Worm (Caenorhabditis elegans) whole organism, young adult: ENCODE results near the gene C27H6.9.
"Not testable (repeated sequence)": the region's sequence is repeated elsewhere in the genome, so short reads cannot be mapped to it uniquely, and the experiment has no call there.

Source experiments
- B0019.2 ChIP-seq: fragments of 200-800 bp; sonication (Bioruptor generic); conservative IDR thresholded peaks from 2 replicates; pipeline ENCODE4 v1.3.6; 2022; ENCODE audit warnings: missing genetic modification reagents, missing genetic modification characterization, missing compliant biosample characterization
- B0336.3 ChIP-seq: fragments of 200-800 bp; sonication (Bioruptor generic); IDR thresholded peaks from 2 replicates; pipeline ENCODE4 v1.3.6; 2022; ENCODE audit warnings: missing genetic modification characterization, missing compliant biosample characterization
- F10E7.11 ChIP-seq: sonication (generic microtip); optimal IDR thresholded peaks from 2 replicates; lab custom pipeline; 2017; ENCODE audit warnings: mild to moderate bottlenecking, missing genetic modification characterization, moderate library complexity, missing compliant biosample characterization
- K11D2.4 ChIP-seq: fragments of 200-800 bp; sonication (Bioruptor generic); IDR thresholded peaks from 2 replicates; pipeline ENCODE4 v1.3.6; 2022; ENCODE audit warnings: missing genetic modification reagents, missing genetic modification characterization, missing compliant biosample characterization
- K12H6.12 ChIP-seq: fragments of 200-800 bp; sonication (Bioruptor generic); optimal IDR thresholded peaks from 2 replicates; lab custom pipeline; 2018; ENCODE audit warnings: mild to moderate bottlenecking, missing genetic modification characterization, missing compliant biosample characterization
- T07F8.4 ChIP-seq: sonication (generic microtip); optimal IDR thresholded peaks from 2 replicates; lab custom pipeline; 2016; ENCODE audit warnings: mild to moderate bottlenecking, missing genetic modification characterization, moderate library complexity, missing compliant biosample characterization
- T26A5.8 ChIP-seq: sonication (generic microtip); optimal IDR thresholded peaks from 2 replicates; lab custom pipeline; 2016; ENCODE audit warnings: missing genetic modification characterization, missing compliant biosample characterization
- Y56A3A.18 ChIP-seq: fragments of 200-800 bp; sonication (Bioruptor generic); IDR thresholded peaks from 2 replicates; pipeline ENCODE4 v1.3.6; 2022; ENCODE audit warnings: missing genetic modification reagents, missing genetic modification characterization, missing compliant biosample characterization
- Y79H2A.3 ChIP-seq: fragments of 200-800 bp; sonication (Bioruptor generic); conservative IDR thresholded peaks from 2 replicates; pipeline ENCODE4 v1.3.6; 2022; ENCODE audit warnings: missing genetic modification reagents, missing genetic modification characterization, missing compliant biosample characterization
- ZK185.1 ChIP-seq: sonication (generic microtip); optimal IDR thresholded peaks from 2 replicates; lab custom pipeline; 2016; ENCODE audit warnings: mild to moderate bottlenecking, missing genetic modification characterization, missing compliant biosample characterization; ENCODE audit not compliant: poor library complexity, severe bottlenecking
- akir-1 ChIP-seq: fragments of 200-800 bp; sonication (Bioruptor generic); optimal IDR thresholded peaks from 2 replicates; lab custom pipeline; 2018; ENCODE audit warnings: mild to moderate bottlenecking, missing genetic modification characterization, moderate library complexity, missing compliant biosample characterization
- ama-1 ChIP-seq, 3 experiments: fragments of 150-350 bp in 1 of 3; sonication (generic microtip) in 2 of 3; optimal IDR thresholded peaks; 2 replicates each; lab custom pipeline; 2014 to 2018; ENCODE audit warnings: missing biosample characterization in 2 of 3, missing genetic modification characterization in 2 of 3, missing genetic modification reagents in 2 of 3
- aptf-2 ChIP-seq: fragments of 200-800 bp; sonication (Bioruptor generic); conservative IDR thresholded peaks from 2 replicates; pipeline ENCODE4 v1.3.6; 2022; ENCODE audit warnings: missing genetic modification reagents, missing genetic modification characterization, missing compliant biosample characterization
- atf-7 ChIP-seq: sonication (generic microtip); optimal IDR thresholded peaks from 2 replicates; lab custom pipeline; 2017; ENCODE audit warnings: mild to moderate bottlenecking, missing genetic modification characterization, missing compliant biosample characterization
- athp-1 ChIP-seq: sonication (generic microtip); optimal IDR thresholded peaks from 2 replicates; lab custom pipeline; 2017; ENCODE audit warnings: mild to moderate bottlenecking, missing genetic modification characterization, missing compliant biosample characterization
- attf-3 ChIP-seq: fragments of 200-800 bp; sonication (Bioruptor generic); conservative IDR thresholded peaks from 2 replicates; pipeline ENCODE4 v1.3.6; 2022; ENCODE audit warnings: missing genetic modification reagents, missing genetic modification characterization, missing compliant biosample characterization
- attf-5 ChIP-seq: fragments of 200-800 bp; sonication (Bioruptor generic); optimal IDR thresholded peaks from 2 replicates; lab custom pipeline; 2018; ENCODE audit warnings: mild to moderate bottlenecking, missing genetic modification characterization, missing compliant biosample characterization
- bed-2 ChIP-seq: fragments of 200-800 bp; sonication (Bioruptor generic); IDR thresholded peaks from 2 replicates; pipeline ENCODE4 v1.3.6; 2022; ENCODE audit warnings: missing genetic modification reagents, missing genetic modification characterization, missing compliant biosample characterization
- cebp-1 ChIP-seq, 2 experiments: fragments of 200-800 bp in 1 of 2; sonication (Bioruptor generic) in 1 of 2; sonication (generic microtip) in 1 of 2; IDR thresholded peaks in 1 of 2; optimal IDR thresholded peaks in 1 of 2; 2 replicates each; pipeline versions ENCODE4 v1.3.6 to Lab custom; 2017 to 2022; ENCODE audit warnings: missing compliant biosample characterization in 2 of 2, missing genetic modification characterization in 2 of 2, mild to moderate bottlenecking in 1 of 2, missing genetic modification reagents in 1 of 2, moderate library complexity in 1 of 2
- ceh-100 ChIP-seq: fragments of 200-800 bp; sonication (Bioruptor generic); IDR thresholded peaks from 2 replicates; pipeline ENCODE4 v1.3.6; 2022; ENCODE audit warnings: missing genetic modification reagents, missing genetic modification characterization, missing compliant biosample characterization
- ceh-27 ChIP-seq: fragments of 200-800 bp; sonication (Bioruptor generic); optimal IDR thresholded peaks from 2 replicates; lab custom pipeline; 2018; ENCODE audit warnings: mild to moderate bottlenecking, missing genetic modification characterization, moderate library complexity, missing compliant biosample characterization
- egrh-3 ChIP-seq: fragments of 200-800 bp; sonication (Bioruptor generic); IDR thresholded peaks from 2 replicates; pipeline ENCODE4 v1.3.6; 2022; ENCODE audit warnings: missing genetic modification reagents, missing genetic modification characterization, missing compliant biosample characterization
- ekl-4 ChIP-seq: fragments of 200-800 bp; sonication (Bioruptor generic); IDR thresholded peaks from 2 replicates; pipeline ENCODE4 v1.3.6; 2022; ENCODE audit warnings: missing genetic modification reagents, missing genetic modification characterization, missing compliant biosample characterization
- hmg-1.2 ChIP-seq: fragments of 200-800 bp; sonication (Bioruptor generic); IDR thresholded peaks from 2 replicates; pipeline ENCODE4 v1.3.6; 2022; ENCODE audit warnings: missing genetic modification reagents, missing genetic modification characterization, missing compliant biosample characterization
- hsf-1 ChIP-seq: fragments of 200-800 bp; sonication (Bioruptor generic); IDR thresholded peaks from 2 replicates; pipeline ENCODE4 v1.3.6; 2022; ENCODE audit warnings: missing genetic modification reagents, missing genetic modification characterization, missing compliant biosample characterization
- lag-1 ChIP-seq: fragments of 200-800 bp; sonication (Bioruptor generic); IDR thresholded peaks from 2 replicates; pipeline ENCODE4 v1.3.6; 2022; ENCODE audit warnings: missing genetic modification reagents, missing genetic modification characterization, missing compliant biosample characterization
- lin-35 ChIP-seq, 3 experiments: fragments of 150-350 bp in 2 of 3; sonication (generic microtip) in 1 of 3; optimal IDR thresholded peaks; 2 replicates each; lab custom pipeline; 2014 to 2018; ENCODE audit warnings: missing biosample characterization in 3 of 3, missing genetic modification characterization in 3 of 3, missing genetic modification reagents in 3 of 3
- lin-54 ChIP-seq: fragments of 200-800 bp; sonication (Bioruptor generic); optimal IDR thresholded peaks from 2 replicates; lab custom pipeline; 2018; ENCODE audit warnings: mild to moderate bottlenecking, missing genetic modification characterization, missing compliant biosample characterization
- lsl-1 ChIP-seq: fragments of 200-800 bp; sonication (Bioruptor generic); optimal IDR thresholded peaks from 2 replicates; lab custom pipeline; 2018; ENCODE audit warnings: mild to moderate bottlenecking, missing genetic modification characterization, moderate library complexity, missing compliant biosample characterization
- lsy-27 ChIP-seq: sonication (generic microtip); optimal IDR thresholded peaks from 2 replicates; lab custom pipeline; 2017; ENCODE audit warnings: missing genetic modification characterization, mild to moderate bottlenecking, missing compliant biosample characterization, antibody characterized with exemption, missing genotype, borderline replicate concordance; ENCODE audit not compliant: insufficient read depth
- nfyb-1 ChIP-seq: fragments of 200-800 bp; sonication (Bioruptor generic); IDR thresholded peaks from 2 replicates; pipeline ENCODE4 v1.3.6; 2022; ENCODE audit warnings: missing genetic modification reagents, missing genetic modification characterization, missing compliant biosample characterization
- nhr-80 ChIP-seq: sonication (generic microtip); optimal IDR thresholded peaks from 2 replicates; lab custom pipeline; 2016; ENCODE audit warnings: missing genetic modification characterization, missing compliant biosample characterization
- nhr-90 ChIP-seq: sonication (generic microtip); optimal IDR thresholded peaks from 2 replicates; lab custom pipeline; 2016; ENCODE audit warnings: missing genotype, mild to moderate bottlenecking, missing genetic modification characterization, missing compliant biosample characterization
- rcor-1 ChIP-seq: fragments of 200-800 bp; sonication (Bioruptor generic); IDR thresholded peaks from 2 replicates; pipeline ENCODE4 v1.3.6; 2022; ENCODE audit warnings: missing genetic modification reagents, missing genetic modification characterization, missing compliant biosample characterization
- snpc-3.4 ChIP-seq: sonication (generic microtip); optimal IDR thresholded peaks from 2 replicates; lab custom pipeline; 2017; ENCODE audit warnings: missing genetic modification characterization, mild to moderate bottlenecking, missing compliant biosample characterization, antibody characterized with exemption, moderate library complexity, missing genotype, missing genetic modification reagents
- snpc-4 ChIP-seq, 5 experiments: fragments of 150-350 bp in 1 of 5; sonication (generic microtip) in 4 of 5; optimal IDR thresholded peaks; 2 replicates each; lab custom pipeline; 2014 to 2018; ENCODE audit warnings: missing genetic modification characterization in 5 of 5, missing biosample characterization in 3 of 5, antibody characterized with exemption in 2 of 5, mild to moderate bottlenecking in 2 of 5, missing compliant biosample characterization in 2 of 5, missing genotype in 2 of 5, moderate library complexity in 2 of 5, missing genetic modification reagents in 1 of 5
- ztf-18 ChIP-seq: sonication (generic microtip); optimal IDR thresholded peaks from 2 replicates; lab custom pipeline; 2016; ENCODE audit warnings: missing genotype, mild to moderate bottlenecking, missing genetic modification characterization, missing compliant biosample characterization

The C27H6.9 gene

ce11 chrV:9980731-9981483 lies 1.8 kb upstream of the C27H6.9 start, which contains the start of the genes ruvb-1 and tofu-1 (continued):
- TF ChIP-seq B0019.2 (0 out of 2 replicates have a peak, but pooled peaks have one; percentile 45), T07F8.4 (tag; lab: Kevin White, UChicago) (peak; percentile 15), K11D2.4 (GFP tag; lab: Robert Waterston, UW) (peak; percentile 50; the same call in 1 of the 2 replicates), lin-54 (GFP tag; lab: Kevin White, UChicago) (peak; percentile 23), nhr-90 (tag; lab: Kevin White, UChicago) (peak; percentile 29), cebp-1 (GFP tag; IDR thresholded peaks at IDR 0.05; lab: Robert Waterston, UW) (0 out of 2 replicates have a peak, but pooled peaks have one; percentile 63), cebp-1 (tag; optimal IDR thresholded peaks at IDR 0.05; lab: Kevin White, UChicago) (peak; percentile 69), athp-1 (peak; percentile 43), B0336.3 (GFP tag; lab: Robert Waterston, UW) (0 out of 2 replicates have a peak, but pooled peaks have one; percentile 15), ceh-100 (GFP tag; lab: Robert Waterston, UW) (peak; percentile 97), lsl-1 (GFP tag; lab: Kevin White, UChicago) (peak; percentile 63), bed-2 (0 out of 2 replicates have a peak, but pooled peaks have one; percentile 56), attf-5 (GFP tag; lab: Kevin White, UChicago) (peak; percentile 74), snpc-4 (tag; optimal IDR thresholded peaks at IDR 0.05; lab: Kevin White, UChicago) (peak in 2 of 4 experiments; percentile 47 to 62), egrh-3 (GFP tag; lab: Robert Waterston, UW) (peak; percentile 57), attf-3 (GFP tag; lab: Robert Waterston, UW) (peak; percentile 12; the same call in 1 of the 2 replicates), aptf-2 (GFP tag; lab: Robert Waterston, UW) (0 out of 2 replicates have a peak, but pooled peaks have one; percentile 62)
- TF ChIP-seq snpc-4 (GFP tag; optimal IDR thresholded peaks at IDR 0.05; lab: Kevin White, UChicago), result not testable (repeated sequence)

DNA sequence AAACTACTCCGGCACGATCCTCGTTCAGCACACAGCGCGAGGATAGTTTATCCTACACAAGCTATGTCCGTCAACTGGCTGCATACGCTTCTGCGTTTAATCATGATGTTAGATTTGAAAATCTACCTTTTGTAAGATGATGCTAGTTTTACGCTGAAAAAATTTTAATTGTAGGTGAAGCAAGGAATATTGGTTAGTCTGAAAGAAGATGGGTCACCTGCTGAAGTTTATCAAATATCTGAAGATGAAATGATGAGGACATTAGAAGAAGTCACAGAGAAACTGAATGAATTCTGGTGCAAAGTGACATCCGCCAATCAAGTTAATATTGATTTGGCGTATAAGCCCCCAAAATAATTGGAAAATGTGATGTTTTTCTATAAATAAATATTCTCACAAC lies 861 bp downstream of the C27H6.9 start:
- TF ChIP-seq athp-1 (no peak), lag-1 (GFP tag; lab: Robert Waterston, UW) (no peak), ZK185.1 (tag; lab: Kevin White, UChicago) (no peak), Y79H2A.3 (GFP tag; lab: Robert Waterston, UW) (0 out of 2 replicates have a peak, but pooled peaks have one; percentile 25), nfyb-1 (peak; percentile 46; the same call in 1 of the 2 replicates), B0336.3 (GFP tag; lab: Robert Waterston, UW) (0 out of 2 replicates have a peak, but pooled peaks have one; percentile 19), K12H6.12 (tag; lab: Kevin White, UChicago) (no peak), Y56A3A.18 (GFP tag; lab: Robert Waterston, UW) (peak; percentile 41; the same call in 1 of the 2 replicates), rcor-1 (0 out of 2 replicates have a peak, but pooled peaks have one; percentile 11), snpc-3.4 (tag; lab: Kevin White, UChicago) (no peak), ekl-4 (GFP tag; lab: Robert Waterston, UW) (0 out of 2 replicates have a peak, but pooled peaks have one; percentile 8), nhr-90 (tag; lab: Kevin White, UChicago) (no peak), cebp-1 (GFP tag; IDR thresholded peaks at IDR 0.05; lab: Robert Waterston, UW) (no peak), cebp-1 (tag; optimal IDR thresholded peaks at IDR 0.05; lab: Kevin White, UChicago) (peak; percentile 7), lin-35 (GFP tag; optimal IDR thresholded peaks at IDR 0.05; lab: Kevin White, UChicago) (no peak), hsf-1 (GFP tag; lab: Robert Waterston, UW) (peak; percentile 41; the same call in 1 of the 2 replicates)

- TF ChIP-seq attf-5 (GFP tag; lab: Kevin White, UChicago), result peak; percentile 10
- no peak for TF ChIP-seq F10E7.11 (tag; lab: Kevin White, UChicago)
- peak; percentile 48; the same call in 1 of the 2 replicates for TF ChIP-seq hmg-1.2 (GFP tag; lab: Robert Waterston, UW)
- TF ChIP-seq ceh-27 (GFP tag; lab: Kevin White, UChicago), result no peak
- peak; percentile 14 for TF ChIP-seq ama-1 (optimal IDR thresholded peaks at IDR 0.05; lab: Kevin White, UChicago)
- TF ChIP-seq ama-1 (GFP tag; optimal IDR thresholded peaks at IDR 0.05; lab: Kevin White, UChicago), result no peak
- TF ChIP-seq ZK185.1 (tag; lab: Kevin White, UChicago), result no peak
- TF ChIP-seq atf-7 (tag; lab: Kevin White, UChicago), result no peak
- no peak for TF ChIP-seq T26A5.8 (tag; lab: Kevin White, UChicago)
- peak; percentile 65 for TF ChIP-seq nhr-80 (tag; lab: Kevin White, UChicago)
- no peak for TF ChIP-seq lsy-27 (tag; lab: Kevin White, UChicago)
- TF ChIP-seq ztf-18, result no peak
- no peak for TF ChIP-seq cebp-1 (GFP tag; IDR thresholded peaks at IDR 0.05; lab: Robert Waterston, UW)
- peak; percentile 35 for TF ChIP-seq cebp-1 (tag; optimal IDR thresholded peaks at IDR 0.05; lab: Kevin White, UChicago)
- no peak for TF ChIP-seq akir-1 (GFP tag; lab: Kevin White, UChicago)
Measured at ce11 chrV:9984821-9985220, 2.2 kb downstream of the C27H6.9 start.
